Worm (Caenorhabditis elegans): Measurements from ENCODE around the gene nipa-1.

DNA sequence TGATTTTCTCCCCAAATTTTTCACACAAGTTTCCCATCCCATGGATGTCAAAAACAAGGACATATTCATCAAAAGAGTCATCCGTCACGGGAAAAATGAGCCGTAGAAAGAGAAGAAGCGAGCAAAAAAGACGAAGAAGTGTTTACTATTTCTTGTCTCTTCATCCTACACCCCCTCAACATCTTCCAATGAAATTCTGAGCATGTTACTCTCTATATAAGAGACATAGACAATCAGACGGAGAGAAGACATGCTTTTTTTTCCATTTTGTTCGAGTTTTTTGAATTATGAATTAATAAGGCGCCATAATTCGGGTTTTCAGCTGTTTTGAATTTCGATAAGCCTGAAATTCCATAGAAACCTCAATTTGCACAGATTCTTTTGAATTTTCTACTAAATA lies 30.8 kb downstream of the nipa-1 start:
- TF ChIP-seq efl-1 (optimal IDR thresholded peaks at IDR 0.05) (no peak), efl-1 (GFP tag; optimal IDR thresholded peaks at IDR 0.05 in 1 of 2) (peak in 1 of 2 experiments; percentile 1), nhr-76 (tag; optimal IDR thresholded peaks at IDR 0.05) (no peak), nhr-28 (tag; optimal IDR thresholded peaks at IDR 0.05) (no peak), ces-1 (GFP tag; optimal IDR thresholded peaks at IDR 0.05) (no peak), zag-1 (tag; optimal IDR thresholded peaks at IDR 0.05) (no peak), alr-1 (tag; optimal IDR thresholded peaks at IDR 0.05; ENCODE audit: borderline replicate concordance) (no peak), nhr-19 (GFP tag; conservative IDR thresholded peaks at IDR 0.05) (no peak), lin-13 (GFP tag; optimal IDR thresholded peaks at IDR 0.05) (no peak), lin-35 (GFP tag; optimal IDR thresholded peaks at IDR 0.05) (no peak), skn-1 (tag; optimal IDR thresholded peaks at IDR 0.05) (no peak), egl-27 (tag; optimal IDR thresholded peaks at IDR 0.05) (no peak), lsy-2 (tag; optimal IDR thresholded peaks at IDR 0.05) (peak in 1 of 2 experiments; percentile 28)

All from whole organism, L1 larva.